Worm (Caenorhabditis elegans) whole organism, L4 larva: ENCODE measurements around the gene taf-11.3.

Source experiments
- aha-1 ChIP-seq: fragments of 150-350 bp; peaks from one replicate; lab custom pipeline; 2014; ENCODE audit warnings: missing biosample characterization, missing genetic modification characterization
- aly-2 ChIP-seq: sonication (generic microtip); optimal IDR thresholded peaks from 2 replicates; lab custom pipeline; 2018; ENCODE audit warnings: missing biosample characterization, missing genetic modification characterization
- egl-43 ChIP-seq: fragments of 200-800 bp; sonication (Bioruptor generic); IDR thresholded peaks from 2 replicates; pipeline ENCODE4 v1.3.6; 2022; ENCODE audit warnings: missing genetic modification reagents, missing genetic modification characterization, missing compliant biosample characterization
- nhr-237 ChIP-seq: sonication (generic microtip); optimal IDR thresholded peaks from 2 replicates; lab custom pipeline; 2017; ENCODE audit warnings: missing biosample characterization, missing genetic modification characterization
- spr-3 ChIP-seq: fragments of 200-800 bp; sonication (Bioruptor generic); optimal IDR thresholded peaks from 2 replicates; lab custom pipeline; 2018; ENCODE audit warnings: mild to moderate bottlenecking, missing genetic modification characterization, missing compliant biosample characterization

DNA sequence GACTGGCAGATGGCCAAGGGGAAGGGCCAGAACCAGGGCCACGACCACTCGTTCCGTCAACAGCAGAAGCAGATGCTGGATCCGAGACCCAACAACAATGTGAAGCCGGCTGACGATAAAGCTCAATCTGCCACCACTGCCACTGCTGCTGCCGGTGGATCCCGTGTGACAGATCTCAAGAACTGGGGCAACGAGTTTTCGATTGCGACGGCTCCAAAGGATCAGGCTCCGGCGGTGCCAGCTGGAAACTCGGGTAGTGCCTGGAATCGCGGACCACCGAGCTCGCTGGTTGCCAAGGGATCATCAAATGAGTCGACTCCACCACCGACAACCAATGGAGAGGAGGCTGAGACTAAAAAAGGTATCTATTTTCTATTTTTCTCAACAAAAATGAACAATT is 40.6 kb downstream of the taf-11.3 start:
- TF ChIP-seq aha-1 (tag; lab: Kevin White, UChicago) (no peak), aly-2 (tag; lab: Kevin White, UChicago) (no peak), spr-3 (no peak), nhr-237 (tag; lab: Kevin White, UChicago) (no peak), egl-43 (GFP tag; lab: Robert Waterston, UW) (no peak)
